Fruit fly (Drosophila melanogaster) whole organism, prepupa: ENCODE measurements around the gene CG17197.

Source experiments
- CG10631 ChIP-seq: fragments of 200-800 bp; sonication (Bioruptor generic); optimal IDR thresholded peaks from 2 replicates; lab custom pipeline; 2016; ENCODE audit warnings: missing biosample characterization, missing genetic modification characterization
- CG11294 ChIP-seq: fragments of 200-800 bp; sonication (Bioruptor generic); IDR thresholded peaks from 2 replicates; pipeline ENCODE4 v1.3.6; 2022; ENCODE audit warnings: missing biosample characterization, missing genetic modification characterization
- CG11762 ChIP-seq: fragments of 200-800 bp; sonication (Bioruptor generic); optimal IDR thresholded peaks from 3 replicates; lab custom pipeline; 2016; ENCODE audit warnings: missing biosample characterization, missing genetic modification characterization; ENCODE audit not compliant: insufficient read depth
- CG11902 ChIP-seq: fragments of 200-800 bp; sonication (Bioruptor generic); optimal IDR thresholded peaks from 3 replicates; lab custom pipeline; 2016; ENCODE audit warnings: missing biosample characterization, missing genetic modification characterization
- CG15336 ChIP-seq: fragments of 200-800 bp; sonication (Bioruptor generic); IDR thresholded peaks from 2 replicates; pipeline ENCODE4 v1.3.6; 2022; ENCODE audit warnings: missing biosample characterization, missing genetic modification characterization
- CG1621 ChIP-seq: fragments of 200-800 bp; sonication (Bioruptor generic); optimal IDR thresholded peaks from 3 replicates; lab custom pipeline; 2018; ENCODE audit warnings: missing biosample characterization, mild to moderate bottlenecking, missing genetic modification characterization
- CG16779 ChIP-seq: fragments of 200-800 bp; sonication (Bioruptor generic); optimal IDR thresholded peaks from 3 replicates; lab custom pipeline; 2017; ENCODE audit warnings: missing biosample characterization, mild to moderate bottlenecking, missing genetic modification characterization
- CG3032 ChIP-seq: fragments of 200-800 bp; optimal IDR thresholded peaks from 2 replicates; lab custom pipeline; 2019; ENCODE audit warnings: missing biosample characterization, mild to moderate bottlenecking, missing genetic modification characterization, moderate library complexity
- CG31627 ChIP-seq: fragments of 200-800 bp; sonication (Bioruptor generic); optimal IDR thresholded peaks from 3 replicates; lab custom pipeline; 2016; ENCODE audit warnings: missing biosample characterization, missing genetic modification characterization
- CG32006 ChIP-seq: fragments of 200-800 bp; sonication (Bioruptor generic); optimal IDR thresholded peaks from 3 replicates; lab custom pipeline; 2017; ENCODE audit warnings: missing biosample characterization, mild to moderate bottlenecking, missing genetic modification characterization
- CG34406 ChIP-seq: fragments of 200-800 bp; sonication (Bioruptor generic); optimal IDR thresholded peaks from 3 replicates; lab custom pipeline; 2016; ENCODE audit warnings: missing biosample characterization, missing genetic modification characterization
- CG3919 ChIP-seq: fragments of 200-800 bp; sonication (Bioruptor generic); optimal IDR thresholded peaks from 3 replicates; lab custom pipeline; 2016; ENCODE audit warnings: missing biosample characterization, missing genetic modification characterization
- CG6792 ChIP-seq: fragments of 200-800 bp; sonication (Bioruptor generic); optimal IDR thresholded peaks from 3 replicates; lab custom pipeline; 2016; ENCODE audit warnings: missing biosample characterization, missing genetic modification characterization
- CG6808 ChIP-seq: fragments of 200-800 bp; sonication (Bioruptor generic); optimal IDR thresholded peaks from 3 replicates; lab custom pipeline; 2017; ENCODE audit warnings: missing biosample characterization, missing genetic modification characterization, mild to moderate bottlenecking, moderate library complexity, missing genetic modification reagents
- CG6854 ChIP-seq: fragments of 200-800 bp; sonication (Bioruptor generic); optimal IDR thresholded peaks from 2 replicates; lab custom pipeline; 2017; ENCODE audit warnings: missing biosample characterization, mild to moderate bottlenecking, missing genetic modification characterization
- CG7368 ChIP-seq: fragments of 200-800 bp; sonication (Bioruptor generic); optimal IDR thresholded peaks from 3 replicates; lab custom pipeline; 2016; ENCODE audit warnings: missing biosample characterization, missing genetic modification characterization
- CG8319 ChIP-seq: fragments of 200-800 bp; sonication (Bioruptor generic); optimal IDR thresholded peaks from 3 replicates; lab custom pipeline; 2016; ENCODE audit warnings: missing biosample characterization, missing genetic modification characterization
- CG8632 ChIP-seq: fragments of 200-800 bp; sonication (Bioruptor generic); optimal IDR thresholded peaks from 3 replicates; lab custom pipeline; 2016; ENCODE audit warnings: missing biosample characterization, missing genetic modification characterization
- Eip78C ChIP-seq: fragments of 200-800 bp; sonication (Bioruptor generic); peaks from one replicate; lab custom pipeline; 2016; ENCODE audit warnings: missing biosample characterization, missing genetic modification characterization
- Eip93F ChIP-seq: fragments of 200-800 bp; sonication (Bioruptor generic); optimal IDR thresholded peaks from 2 replicates; lab custom pipeline; 2016; ENCODE audit warnings: missing biosample characterization, mild to moderate bottlenecking, missing genetic modification characterization
- Ets96B ChIP-seq: fragments of 200-800 bp; optimal IDR thresholded peaks from 2 replicates; lab custom pipeline; 2019; ENCODE audit warnings: missing biosample characterization, mild to moderate bottlenecking, missing genetic modification characterization, moderate library complexity
- Hr38 ChIP-seq: sonication (Bioruptor generic); optimal IDR thresholded peaks from 2 replicates; lab custom pipeline; 2016; ENCODE audit warnings: missing biosample characterization, missing genetic modification characterization
- Lpt ChIP-seq: fragments of 200-800 bp; sonication (Bioruptor generic); optimal IDR thresholded peaks from 3 replicates; lab custom pipeline; 2016; ENCODE audit warnings: missing biosample characterization, missing genetic modification characterization
- Smox ChIP-seq: fragments of 200-800 bp; sonication (Bioruptor generic); optimal IDR thresholded peaks from 3 replicates; lab custom pipeline; 2016; ENCODE audit warnings: missing biosample characterization, missing genetic modification characterization
- Sox14 ChIP-seq: fragments of 200-800 bp; sonication (Bioruptor generic); optimal IDR thresholded peaks from 3 replicates; lab custom pipeline; 2016; ENCODE audit warnings: missing biosample characterization, missing genetic modification characterization
- Sox15 ChIP-seq: fragments of 200-800 bp; sonication (Bioruptor generic); optimal IDR thresholded peaks from 3 replicates; lab custom pipeline; 2016; ENCODE audit warnings: missing biosample characterization, missing genetic modification characterization
- cyc ChIP-seq: fragments of 200-800 bp; sonication (Bioruptor generic); optimal IDR thresholded peaks from 3 replicates; lab custom pipeline; 2016; ENCODE audit warnings: missing biosample characterization, missing genetic modification characterization
- dac ChIP-seq: fragments of 200-800 bp; sonication (Bioruptor generic); optimal IDR thresholded peaks from 2 replicates; lab custom pipeline; 2017; ENCODE audit warnings: missing biosample characterization, mild to moderate bottlenecking, missing genetic modification characterization
- eg ChIP-seq: fragments of 200-800 bp; sonication (Bioruptor generic); IDR thresholded peaks from 3 replicates; pipeline ENCODE4 v1.3.6; 2022; ENCODE audit warnings: missing biosample characterization, missing genetic modification characterization
- esn ChIP-seq: fragments of 200-800 bp; sonication (Bioruptor generic); optimal IDR thresholded peaks from 2 replicates; lab custom pipeline; 2016; ENCODE audit warnings: missing biosample characterization, mild to moderate bottlenecking, missing genetic modification characterization, moderate library complexity
- lz ChIP-seq: fragments of 200-800 bp; sonication (Bioruptor generic); optimal IDR thresholded peaks from 3 replicates; lab custom pipeline; 2016; ENCODE audit warnings: missing biosample characterization, missing genetic modification characterization
- pdm3 ChIP-seq: fragments of 200-800 bp; sonication (Bioruptor generic); optimal IDR thresholded peaks from 3 replicates; lab custom pipeline; 2016; ENCODE audit warnings: missing biosample characterization, missing genetic modification characterization
- salr ChIP-seq, 2 experiments: fragments of 200-800 bp; sonication (Bioruptor generic); optimal IDR thresholded peaks; 3 replicates each; lab custom pipeline; 2016 to 2018; ENCODE audit warnings: missing biosample characterization in 2 of 2, missing genetic modification characterization in 2 of 2, mild to moderate bottlenecking in 1 of 2
- spab ChIP-seq: fragments of 200-800 bp; sonication (Bioruptor generic); optimal IDR thresholded peaks from 2 replicates; lab custom pipeline; 2017; ENCODE audit warnings: missing biosample characterization, mild to moderate bottlenecking, missing genetic modification characterization, missing genetic modification reagents
- svp ChIP-seq: fragments of 200-800 bp; sonication (Bioruptor generic); peaks from one replicate; lab custom pipeline; 2016; ENCODE audit warnings: missing biosample characterization, missing genetic modification characterization
- topi ChIP-seq: fragments of 200-800 bp; sonication (Bioruptor generic); optimal IDR thresholded peaks from 3 replicates; lab custom pipeline; 2016; ENCODE audit warnings: missing biosample characterization, missing genetic modification characterization
- vri ChIP-seq: fragments of 200-800 bp; sonication (Bioruptor generic); optimal IDR thresholded peaks from 3 replicates; lab custom pipeline; 2016; ENCODE audit warnings: missing biosample characterization, mild to moderate bottlenecking, missing genetic modification characterization

CG17197 gene

dm6 chr3R:25775269-25775668, at the start of gene CG17197, which contains the start of gene CG17198:
Gene CG17197, minus strand, starts transcription at chr3R:25775369.
Gene CG17198, minus strand, starts transcription at chr3R:25775369.
- TF ChIP-seq svp: no peak
- TF ChIP-seq eg (GFP tag; lab: Robert Waterston, UW): no peak
- no peak for TF ChIP-seq Smox (GFP tag; lab: Kevin White, UChicago)
- no peak for TF ChIP-seq topi
- TF ChIP-seq lz (GFP tag; lab: Kevin White, UChicago): no peak
- no peak for TF ChIP-seq CG34406 (GFP tag; lab: Kevin White, UChicago)
- no peak for TF ChIP-seq CG11294 (GFP tag; lab: Robert Waterston, UW)
- TF ChIP-seq CG11762: no peak
- TF ChIP-seq CG31627 (GFP tag; lab: Kevin White, UChicago): no peak
- TF ChIP-seq Eip78C: no peak
- no peak for TF ChIP-seq CG6854 (GFP tag; lab: Kevin White, UChicago)

dm6 chr3R:25815179-25815578, 40.0 kb upstream of the CG17197 start, which contains the start of gene CG14354:
Gene CG14354, plus strand, starts transcription at chr3R:25815479.
- TF ChIP-seq CG6854 (GFP tag; lab: Kevin White, UChicago) (no peak), lz (GFP tag; lab: Kevin White, UChicago) (no peak), cyc (GFP tag; lab: Kevin White, UChicago) (no peak), pdm3 (GFP tag; lab: Kevin White, UChicago) (no peak), dac (no peak), spab (GFP tag; lab: Kevin White, UChicago) (no peak), esn (no peak), CG11902 (GFP tag; lab: Kevin White, UChicago) (no peak), CG8319 (GFP tag; lab: Kevin White, UChicago) (no peak), salr (GFP tag; optimal IDR thresholded peaks at IDR 0.05; lab: Kevin White, UChicago) (no peak), CG32006 (GFP tag; lab: Kevin White, UChicago) (no peak)
- TF ChIP-seq, all 60 proteins: peak for 0

dm6 chr3R:25811611-25812010, 36.4 kb upstream of the CG17197 start, which contains the start of the genes Acam and CG17770:
Gene Acam, plus strand, starts transcription at chr3R:25811911.
Gene CG17770, plus strand, starts transcription at chr3R:25811911.
- TF ChIP-seq svp: no peak
- no peak for TF ChIP-seq Sox15 (GFP tag; lab: Kevin White, UChicago)
- TF ChIP-seq CG34406 (GFP tag; lab: Kevin White, UChicago): no peak

- no peak for TF ChIP-seq CG31627 (GFP tag; lab: Kevin White, UChicago)
- no peak for TF ChIP-seq CG11294 (GFP tag; lab: Robert Waterston, UW)
- TF ChIP-seq CG1621 (tag; lab: Kevin White, UChicago): no peak
- no peak for TF ChIP-seq CG34406 (GFP tag; lab: Kevin White, UChicago)
- no peak for TF ChIP-seq CG8632 (GFP tag; lab: Kevin White, UChicago)
- no peak for TF ChIP-seq svp
- no peak for TF ChIP-seq CG6792 (GFP tag; lab: Kevin White, UChicago)
- TF ChIP-seq CG6808 (GFP tag; lab: Kevin White, UChicago): no peak
These were observed 35.6 kb upstream of the CG17197 start, which contains the start of gene CG5024 for dm6 chr3R:25810796-25811195. Gene CG5024, plus strand, starts transcription at chr3R:25811096.

dm6 chr3R:25806145-25806544, 31.0 kb upstream of the CG17197 start, which contains the start of gene BG642167:
Gene BG642167, plus strand, starts transcription at chr3R:25806445.
- no peak for TF ChIP-seq Hr38 (GFP tag; lab: Kevin White, UChicago)
- TF ChIP-seq esn: no peak
- no peak for TF ChIP-seq eg (GFP tag; lab: Robert Waterston, UW)
- no peak for TF ChIP-seq CG10631 (GFP tag; lab: Kevin White, UChicago)
- no peak for TF ChIP-seq CG8632 (GFP tag; lab: Kevin White, UChicago)
- TF ChIP-seq CG32006 (GFP tag; lab: Kevin White, UChicago): no peak
- TF ChIP-seq CG15336 (GFP tag; lab: Robert Waterston, UW): no peak
- no peak for TF ChIP-seq vri (GFP tag; lab: Kevin White, UChicago)
- no peak for TF ChIP-seq CG3919 (GFP tag; lab: Kevin White, UChicago)
- no peak for TF ChIP-seq Lpt (GFP tag; lab: Kevin White, UChicago)
- no peak for TF ChIP-seq CG3032
- TF ChIP-seq CG6854 (GFP tag; lab: Kevin White, UChicago): no peak
- no peak for TF ChIP-seq CG16779
- no peak for TF ChIP-seq Sox14 (GFP tag; lab: Kevin White, UChicago)
- TF ChIP-seq CG7368 (GFP tag; lab: Kevin White, UChicago): no peak
- TF ChIP-seq Ets96B (tag; lab: Kevin White, UChicago): no peak
- no peak for TF ChIP-seq CG34406 (GFP tag; lab: Kevin White, UChicago)
- TF ChIP-seq salr (GFP tag; optimal IDR thresholded peaks at IDR 0.05; lab: Kevin White, UChicago): no peak
- TF ChIP-seq lz (GFP tag; lab: Kevin White, UChicago): no peak
- no peak for TF ChIP-seq Eip93F (GFP tag; lab: Kevin White, UChicago)
